Worm (Caenorhabditis elegans) whole organism, L1 larva: Measurements from ENCODE around the gene tkr-1.

ENCODE experiments used
- ama-1 ChIP-seq: fragments of 150-350 bp; optimal IDR thresholded peaks from 2 replicates; lab custom pipeline; 2014
- dpl-1 ChIP-seq, 3 experiments: fragments of 150-350 bp in 2 of 3; sonication (generic microtip) in 1 of 3; optimal IDR thresholded peaks; 2 replicates each; lab custom pipeline; 2014 to 2017; ENCODE audit warnings: missing biosample characterization in 3 of 3, missing genetic modification characterization in 3 of 3, missing genetic modification reagents in 3 of 3
- elt-3 ChIP-seq, 6 experiments: fragments of 150-350 bp in 1 of 6; sonication (generic microtip); optimal IDR thresholded peaks; 2 replicates each; lab custom pipeline; 2017 to 2018; ENCODE audit warnings: missing biosample characterization in 6 of 6, missing genetic modification characterization in 6 of 6, inconsistent platforms in 1 of 6
- ets-5 ChIP-seq: fragments of 200-800 bp; sonication (Bioruptor generic); IDR thresholded peaks from 2 replicates; pipeline ENCODE4 v1.3.6; 2022; ENCODE audit warnings: missing genetic modification characterization, missing compliant biosample characterization
- fos-1 ChIP-seq: fragments of 150-350 bp; optimal IDR thresholded peaks from 2 replicates; lab custom pipeline; 2014; ENCODE audit warnings: missing biosample characterization, missing genetic modification characterization
- lin-13 ChIP-seq: fragments of 150-350 bp; optimal IDR thresholded peaks from 2 replicates; lab custom pipeline; 2014; ENCODE audit warnings: missing biosample characterization, missing genetic modification reagents, missing genetic modification characterization
- lin-39 ChIP-seq: fragments of 150-350 bp; optimal IDR thresholded peaks from 2 replicates; lab custom pipeline; 2014; ENCODE audit warnings: missing biosample characterization, missing genetic modification reagents, missing genetic modification characterization
- lir-3 ChIP-seq: sonication (generic microtip); optimal IDR thresholded peaks from 2 replicates; lab custom pipeline; 2016; ENCODE audit warnings: mild to moderate bottlenecking, missing genetic modification characterization, moderate library complexity, missing compliant biosample characterization; ENCODE audit not compliant: poor library complexity
- mdl-1 ChIP-seq, 2 experiments: fragments of 150-350 bp; optimal IDR thresholded peaks; 2 replicates each; lab custom pipeline; 2014 to 2017; ENCODE audit warnings: missing biosample characterization in 2 of 2, missing genetic modification characterization in 2 of 2, inconsistent platforms in 1 of 2
- mef-2 ChIP-seq: fragments of 150-350 bp; optimal IDR thresholded peaks from 2 replicates; lab custom pipeline; 2014; ENCODE audit warnings: missing biosample characterization, missing genetic modification characterization
- nhr-76 ChIP-seq: sonication (generic microtip); optimal IDR thresholded peaks from 2 replicates; lab custom pipeline; 2017; ENCODE audit warnings: missing biosample characterization, missing genetic modification characterization
- snpc-4 ChIP-seq: fragments of 150-350 bp; optimal IDR thresholded peaks from 2 replicates; lab custom pipeline; 2014; ENCODE audit warnings: missing biosample characterization, missing genetic modification characterization
- unc-130 ChIP-seq: fragments of 150-350 bp; optimal IDR thresholded peaks from 2 replicates; lab custom pipeline; 2017; ENCODE audit warnings: missing biosample characterization, missing genetic modification characterization, inconsistent platforms
- ztf-11 ChIP-seq, 2 experiments: sonication (generic microtip); optimal IDR thresholded peaks; 2 replicates each; lab custom pipeline; 2016 to 2017; ENCODE audit warnings: missing genetic modification characterization in 2 of 2, missing biosample characterization in 1 of 2, missing compliant biosample characterization in 1 of 2

DNA sequence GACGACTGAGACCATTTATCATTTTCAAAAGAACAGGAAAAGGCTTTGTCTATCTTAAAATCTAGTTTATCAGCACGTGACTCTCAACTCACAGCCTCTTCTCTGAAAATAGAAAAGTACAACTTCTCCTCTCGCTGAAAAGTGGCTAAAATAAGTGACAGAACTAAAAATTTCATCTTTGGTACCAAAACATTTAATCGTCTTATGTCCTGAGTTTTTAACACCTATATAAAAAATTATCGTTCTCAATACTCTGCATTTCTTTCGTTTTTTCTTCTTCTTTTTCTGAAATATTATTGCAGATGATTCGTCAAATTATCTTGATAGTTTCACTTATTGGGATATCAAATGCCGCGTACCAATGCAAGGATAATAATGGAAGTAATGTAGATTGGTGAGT is 16.6 kb upstream of the tkr-1 start, which contains the start of gene crn-6:
- TF ChIP-seq ztf-11 (tag; optimal IDR thresholded peaks at IDR 0.05; lab: Kevin White, UChicago) (no peak), fos-1 (tag; lab: Kevin White, UChicago) (no peak), mef-2 (tag; lab: Kevin White, UChicago) (no peak), dpl-1 (GFP tag; optimal IDR thresholded peaks at IDR 0.05; lab: Kevin White, UChicago) (no peak), nhr-76 (no peak), mdl-1 (tag; optimal IDR thresholded peaks at IDR 0.05; lab: Kevin White, UChicago) (no peak), snpc-4 (tag; lab: Kevin White, UChicago) (no peak), elt-3 (tag; optimal IDR thresholded peaks at IDR 0.05; lab: Kevin White, UChicago) (no peak), lir-3 (tag; lab: Kevin White, UChicago) (no peak), ama-1 (lab: Kevin White, UChicago) (no peak), lin-13 (GFP tag; lab: Kevin White, UChicago) (no peak), lin-39 (tag; lab: Kevin White, UChicago) (no peak), unc-130 (tag; lab: Kevin White, UChicago) (no peak), ets-5 (no peak)
